Worm (Caenorhabditis elegans): ENCODE data around the gene C09B9.7.

DNA sequence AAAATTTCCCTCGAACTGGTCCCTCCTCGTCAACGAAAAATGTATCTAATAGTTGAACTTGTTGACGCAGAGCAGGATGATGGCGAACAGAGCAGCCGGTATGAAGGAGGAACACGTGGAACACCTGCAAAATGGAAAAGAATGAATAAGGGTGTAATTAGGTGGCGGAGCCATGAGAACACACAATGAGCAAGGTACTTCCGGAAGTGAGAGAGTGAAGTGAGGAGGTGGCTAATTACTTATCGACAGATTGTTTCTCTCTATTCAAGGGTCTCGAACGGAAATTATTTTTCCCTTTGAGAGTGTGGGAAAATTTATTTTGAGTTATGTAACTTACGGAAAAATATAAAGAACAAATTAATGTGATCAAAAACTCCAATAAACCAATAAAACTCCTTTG, 32.6 kb upstream of the C09B9.7 start:
- TF ChIP-seq lsy-2 (tag; optimal IDR thresholded peaks at IDR 0.05) = no peak
- no peak for TF ChIP-seq nhr-237 (tag; optimal IDR thresholded peaks at IDR 0.05)
- no peak for TF ChIP-seq ceh-82 (tag; optimal IDR thresholded peaks at IDR 0.05)
- no peak for TF ChIP-seq T20F7.1 (GFP tag; optimal IDR thresholded peaks at IDR 0.05)
- TF ChIP-seq pha-4 (GFP tag; IDR thresholded peaks at IDR 0.05) = no peak
- TF ChIP-seq pha-4 (tag; optimal IDR thresholded peaks at IDR 0.05) = no peak
